Fruit fly (Drosophila melanogaster) whole organism, wandering third instar larva: ENCODE measurements around the gene CG14036.

Source experiments
- Abd-B ChIP-seq: fragments of >200 bp; optimal IDR thresholded peaks from 2 replicates; lab custom pipeline; 2017; ENCODE audit warnings: missing biosample characterization, missing genetic modification characterization
- CG32264 ChIP-seq: fragments of 200-800 bp; sonication (Bioruptor generic); optimal IDR thresholded peaks from 2 replicates; lab custom pipeline; 2016; ENCODE audit warnings: missing biosample characterization, missing genetic modification characterization
- CG9705 ChIP-seq: fragments of 200-800 bp; sonication (Bioruptor generic); optimal IDR thresholded peaks from 2 replicates; lab custom pipeline; 2018; ENCODE audit warnings: missing biosample characterization, mild to moderate bottlenecking, missing genetic modification characterization
- CrebA ChIP-seq: fragments of 200-800 bp; sonication (Bioruptor generic); optimal IDR thresholded peaks from 2 replicates; lab custom pipeline; 2016; ENCODE audit warnings: missing biosample characterization, mild to moderate bottlenecking, missing genetic modification characterization, borderline replicate concordance
- Dfd ChIP-seq: fragments of >200 bp; optimal IDR thresholded peaks from 2 replicates; lab custom pipeline; 2017; ENCODE audit warnings: missing biosample characterization, missing genetic modification characterization
- Dif ChIP-seq: fragments of 200-275, 200-300 bp; sonication (Bioruptor generic); optimal IDR thresholded peaks from 2 replicates; lab custom pipeline; 2018; ENCODE audit warnings: missing biosample characterization, missing genetic modification characterization; ENCODE audit not compliant: partially characterized antibody
- GATAd ChIP-seq: sonication (Bioruptor generic); optimal IDR thresholded peaks from 2 replicates; lab custom pipeline; 2016; ENCODE audit warnings: missing biosample characterization, missing genetic modification characterization
- HLH106 ChIP-seq: fragments of 200-800 bp; optimal IDR thresholded peaks from 3 replicates; lab custom pipeline; 2019; ENCODE audit warnings: missing biosample characterization, mild to moderate bottlenecking, missing genetic modification characterization, moderate library complexity
- Hnf4 ChIP-seq: fragments of 200-800 bp; sonication (Bioruptor generic); optimal IDR thresholded peaks from 2 replicates; lab custom pipeline; 2016; ENCODE audit warnings: missing biosample characterization, mild to moderate bottlenecking, missing genetic modification characterization
- Hr78 ChIP-seq: fragments of >200 bp; optimal IDR thresholded peaks from 2 replicates; lab custom pipeline; 2017; ENCODE audit warnings: missing biosample characterization, missing genetic modification characterization
- Hr83 ChIP-seq: fragments of 200-300 bp; sonication (Bioruptor generic); optimal IDR thresholded peaks from 2 replicates; lab custom pipeline; 2016; ENCODE audit warnings: missing biosample characterization, mild to moderate bottlenecking, missing genetic modification characterization, moderate library complexity; ENCODE audit not compliant: poor library complexity, severe bottlenecking
- Jra ChIP-seq: sonication (Bioruptor generic); optimal IDR thresholded peaks from 2 replicates; lab custom pipeline; 2016; ENCODE audit warnings: missing biosample characterization, missing genetic modification characterization
- Mio ChIP-seq: sonication (Bioruptor generic); optimal IDR thresholded peaks from 2 replicates; lab custom pipeline; 2016; ENCODE audit warnings: missing biosample characterization, missing genetic modification characterization
- Myc ChIP-seq: fragments of >200 bp; optimal IDR thresholded peaks from 2 replicates; lab custom pipeline; 2017
- N ChIP-seq: fragments of >200 bp; optimal IDR thresholded peaks from 2 replicates; lab custom pipeline; 2018; ENCODE audit warnings: missing biosample characterization, missing external identifiers, missing genetic modification characterization
- OdsH ChIP-seq: fragments of 200-800 bp; sonication (Bioruptor generic); optimal IDR thresholded peaks from 2 replicates; lab custom pipeline; 2016; ENCODE audit warnings: missing biosample characterization, mild to moderate bottlenecking, missing genetic modification characterization
- Rel ChIP-seq, 2 experiments: fragments of 200-800 bp; sonication (Bioruptor generic) in 1 of 2; optimal IDR thresholded peaks; 2 replicates in 1 of 2; 3 replicates in 1 of 2; lab custom pipeline; 2016 to 2019; ENCODE audit warnings: mild to moderate bottlenecking in 2 of 2, missing biosample characterization in 2 of 2, missing genetic modification characterization in 2 of 2, moderate library complexity in 1 of 2
- Sp1 ChIP-seq: fragments of 200-800 bp; sonication (Bioruptor generic); optimal IDR thresholded peaks from 3 replicates; lab custom pipeline; 2019; ENCODE audit warnings: missing biosample characterization, mild to moderate bottlenecking, missing genetic modification characterization, moderate library complexity
- Vsx2 ChIP-seq: fragments of 200-300, 225-300 bp; sonication (Bioruptor generic); optimal IDR thresholded peaks from 2 replicates; lab custom pipeline; 2018; ENCODE audit warnings: missing biosample characterization, missing genetic modification characterization; ENCODE audit not compliant: partially characterized antibody
- br ChIP-seq: fragments of 200-800 bp; sonication (Bioruptor generic); optimal IDR thresholded peaks from 2 replicates; lab custom pipeline; 2016; ENCODE audit warnings: missing biosample characterization, missing genetic modification characterization
- brk ChIP-seq: fragments of 200-800 bp; sonication (Bioruptor generic); optimal IDR thresholded peaks from 2 replicates; lab custom pipeline; 2016; ENCODE audit warnings: missing biosample characterization, mild to moderate bottlenecking, missing genetic modification characterization
- dl ChIP-seq, 2 experiments: fragments of 175-275, 200-275 bp in 1 of 2; fragments of 200-275 bp in 1 of 2; sonication (Bioruptor generic); optimal IDR thresholded peaks; lab custom pipeline; 2018; ENCODE audit warnings: mild to moderate bottlenecking in 2 of 2, missing biosample characterization in 2 of 2, missing genetic modification characterization in 2 of 2, moderate library complexity in 2 of 2; ENCODE audit not compliant: partially characterized antibody in 2 of 2, insufficient read depth in 1 of 2
- dmrt93B ChIP-seq: fragments of 200-800 bp; sonication (Bioruptor generic); optimal IDR thresholded peaks from 2 replicates; lab custom pipeline; 2018; ENCODE audit warnings: missing biosample characterization, mild to moderate bottlenecking, missing genetic modification characterization
- dsf ChIP-seq: sonication (Bioruptor generic); optimal IDR thresholded peaks from 2 replicates; lab custom pipeline; 2016; ENCODE audit warnings: missing biosample characterization, missing genetic modification characterization, borderline replicate concordance
- ey ChIP-seq: fragments of 200-800 bp; sonication (Bioruptor generic); optimal IDR thresholded peaks from 2 replicates; lab custom pipeline; 2016; ENCODE audit warnings: missing biosample characterization, missing genetic modification characterization
- foxo ChIP-seq, 2 experiments: fragments of 200-800 bp; sonication (Bioruptor generic); optimal IDR thresholded peaks; 2 replicates in 1 of 2; 3 replicates in 1 of 2; lab custom pipeline; 2016 to 2017; ENCODE audit warnings: missing biosample characterization in 2 of 2, missing genetic modification characterization in 2 of 2
- fru ChIP-seq: fragments of 200-800 bp; sonication (Bioruptor generic); optimal IDR thresholded peaks from 3 replicates; lab custom pipeline; 2016; ENCODE audit warnings: missing biosample characterization, mild to moderate bottlenecking, missing genetic modification characterization
- h ChIP-seq: fragments of 200-800 bp; sonication (Bioruptor generic); optimal IDR thresholded peaks from 3 replicates; lab custom pipeline; 2016; ENCODE audit warnings: missing biosample characterization, mild to moderate bottlenecking, missing genetic modification characterization
- jim ChIP-seq: fragments of 175-275, 200-325 bp; sonication (Bioruptor generic); optimal IDR thresholded peaks from 2 replicates; lab custom pipeline; 2016; ENCODE audit warnings: missing biosample characterization, mild to moderate bottlenecking, missing genetic modification characterization
- lola ChIP-seq: fragments of >200 bp; optimal IDR thresholded peaks from 2 replicates; lab custom pipeline; 2017; ENCODE audit warnings: missing biosample characterization, missing genetic modification characterization
- pan ChIP-seq: fragments of >200 bp; optimal IDR thresholded peaks from 2 replicates; lab custom pipeline; 2017
- psq ChIP-seq: fragments of 200-800 bp; sonication (Bioruptor generic); optimal IDR thresholded peaks from 3 replicates; lab custom pipeline; 2017; ENCODE audit warnings: missing biosample characterization, mild to moderate bottlenecking, missing genetic modification characterization, moderate library complexity
- rgr ChIP-seq: fragments of 200-800 bp; sonication (Bioruptor generic); optimal IDR thresholded peaks from 3 replicates; lab custom pipeline; 2016; ENCODE audit warnings: missing biosample characterization, mild to moderate bottlenecking, missing genetic modification characterization
- sage ChIP-seq: fragments of 200-800 bp; sonication (Bioruptor generic); optimal IDR thresholded peaks from 2 replicates; lab custom pipeline; 2016; ENCODE audit warnings: missing biosample characterization, mild to moderate bottlenecking, missing genetic modification characterization
- sv ChIP-seq: fragments of 200-800 bp; sonication (Bioruptor generic); optimal IDR thresholded peaks from 3 replicates; lab custom pipeline; 2016; ENCODE audit warnings: missing biosample characterization, missing genetic modification characterization
- tai ChIP-seq: sonication (Bioruptor generic); optimal IDR thresholded peaks from 2 replicates; lab custom pipeline; 2016; ENCODE audit warnings: missing biosample characterization, missing genetic modification characterization
- usp ChIP-seq: fragments of >200 bp; optimal IDR thresholded peaks from 2 replicates; lab custom pipeline; 2017; ENCODE audit warnings: missing biosample characterization, missing genetic modification characterization
- woc ChIP-seq: sonication (Bioruptor generic); optimal IDR thresholded peaks from 2 replicates; lab custom pipeline; 2016; ENCODE audit warnings: missing biosample characterization, mild to moderate bottlenecking, missing genetic modification characterization

The CG14036 gene

dm6 chr2L:5007256-5007655, 47.6 kb downstream of the CG14036 start (continued):
- TF ChIP-seq Vsx2 (GFP tag; lab: Kevin White, UChicago) (no peak), lola (GFP tag; lab: Kevin White, UChicago) (no peak), Sp1 (GFP tag; lab: Kevin White, UChicago) (no peak), OdsH (peak; percentile 16)

- TF ChIP-seq N (no peak), CG32264 (GFP tag; lab: Kevin White, UChicago) (no peak), OdsH (no peak), jim (GFP tag; lab: Kevin White, UChicago) (no peak)
These were observed 48.5 kb downstream of the CG14036 start for dm6 chr2L:5006323-5006722.

dm6 chr2L:5005464-5005764, 49.4 kb downstream of the CG14036 start:
- TF ChIP-seq N (no peak), Dif (peak; percentile 21)

- TF ChIP-seq foxo (GFP tag; optimal IDR thresholded peaks at IDR 0.05; lab: Kevin White, UChicago), result peak; percentile 59 to 95
- TF ChIP-seq Rel (GFP tag; optimal IDR thresholded peaks at IDR 0.05; lab: Kevin White, UChicago), result peak; percentile 57
- TF ChIP-seq Rel (tag; optimal IDR thresholded peaks at IDR 0.05; lab: Kevin White, UChicago), result peak; percentile 61
- TF ChIP-seq N, result no peak
- peak; percentile 75 for TF ChIP-seq Jra (GFP tag; lab: Kevin White, UChicago)
- no peak for TF ChIP-seq usp
- no peak for TF ChIP-seq Hr78
- peak; percentile 77 for TF ChIP-seq brk (GFP tag; lab: Kevin White, UChicago)
- no peak for TF ChIP-seq Dfd (GFP tag; lab: Kevin White, UChicago)
- no peak for TF ChIP-seq Dif
- TF ChIP-seq OdsH, result peak; percentile 91
- TF ChIP-seq psq (GFP tag; lab: Kevin White, UChicago), result peak; percentile 83
- TF ChIP-seq dmrt93B (GFP tag; lab: Kevin White, UChicago), result peak; percentile 72
- peak; percentile 53 for TF ChIP-seq sage (GFP tag; lab: Kevin White, UChicago)
- TF ChIP-seq Hnf4 (GFP tag; lab: Kevin White, UChicago), result peak; percentile 92
- no peak for TF ChIP-seq dsf (GFP tag; lab: Kevin White, UChicago)
- TF ChIP-seq GATAd (GFP tag; lab: Kevin White, UChicago), result peak; percentile 5
- TF ChIP-seq rgr (GFP tag; lab: Kevin White, UChicago), result peak; percentile 92
- no peak for TF ChIP-seq Hr83 (GFP tag; lab: Kevin White, UChicago)
- TF ChIP-seq Sp1 (GFP tag; lab: Kevin White, UChicago), result peak; percentile 86
- TF ChIP-seq jim (GFP tag; lab: Kevin White, UChicago), result no peak
- TF ChIP-seq ey (GFP tag; lab: Kevin White, UChicago), result peak; percentile 93
- peak; percentile 93 for TF ChIP-seq h (GFP tag; lab: Kevin White, UChicago)
- TF ChIP-seq fru (GFP tag; lab: Kevin White, UChicago), result peak; percentile 92
- TF ChIP-seq br, result peak; percentile 93
- TF ChIP-seq HLH106, result peak; percentile 89
- TF ChIP-seq Abd-B (GFP tag; lab: Kevin White, UChicago), result no peak
- TF ChIP-seq tai (GFP tag; lab: Kevin White, UChicago), result no peak
- TF ChIP-seq CG9705 (GFP tag; lab: Kevin White, UChicago), result peak; percentile 64
- no peak for TF ChIP-seq Vsx2 (GFP tag; lab: Kevin White, UChicago)
- TF ChIP-seq pan (lab: Kevin White, UChicago), result no peak
- no peak for TF ChIP-seq lola (GFP tag; lab: Kevin White, UChicago)
- no peak for TF ChIP-seq Myc (lab: Kevin White, UChicago)
- no peak for TF ChIP-seq CrebA (GFP tag; lab: Kevin White, UChicago)
- no peak for TF ChIP-seq dl (GFP tag; optimal IDR thresholded peaks at IDR 0.05; lab: Kevin White, UChicago; ENCODE audit: insufficient read depth in 1 of 2, partially characterized antibody in 2 of 2)
- TF ChIP-seq Mio (GFP tag; lab: Kevin White, UChicago), result peak; percentile 58
- peak; percentile 87 for TF ChIP-seq woc (GFP tag; lab: Kevin White, UChicago)
- peak; percentile 83 for TF ChIP-seq CG32264 (GFP tag; lab: Kevin White, UChicago)
- peak; percentile 92 for TF ChIP-seq sv (GFP tag; lab: Kevin White, UChicago)
These were observed 49.9 kb downstream of the CG14036 start for dm6 chr2L:5004677-5005463.
